Fruit fly (Drosophila melanogaster) whole organism: Measurements from ENCODE around the gene Mer.
A peak's percentile ranks its signal among the peaks of the same experiment; 100 is the strongest.

Experiments
- CG8478 ChIP-seq: fragments of >200 bp; optimal IDR thresholded peaks from 2 replicates; lab custom pipeline; 2018; ENCODE audit warnings: inconsistent platforms
- Dll ChIP-seq: fragments of >200 bp; optimal IDR thresholded peaks from 2 replicates; lab custom pipeline; 2017
- EcR ChIP-seq, 2 experiments: fragments of >200 bp; optimal IDR thresholded peaks; 2 replicates each; lab custom pipeline; 2017; ENCODE audit warnings: missing biosample characterization in 2 of 2, missing genetic modification characterization in 2 of 2, missing genetic modification reagents in 2 of 2
- pan ChIP-seq: fragments of >200 bp; optimal IDR thresholded peaks from 2 replicates; lab custom pipeline; 2017
- psq ChIP-seq: fragments of >200 bp; optimal IDR thresholded peaks from 2 replicates; lab custom pipeline; 2017
- usp ChIP-seq: fragments of >200 bp; optimal IDR thresholded peaks from 2 replicates; lab custom pipeline; 2017; ENCODE audit warnings: missing biosample characterization, missing genetic modification characterization, mixed read lengths

Gene Mer

dm6 chrX:19668405-19668804 is 24.9 kb downstream of the Mer start:
- TF ChIP-seq pan (lab: Kevin White, UChicago) (no peak), Dll (no peak), CG8478 (lab: Kevin White, UChicago) (no peak)

dm6 chrX:19667444-19668104 is 25.7 kb downstream of the Mer start:
- TF ChIP-seq pan (lab: Kevin White, UChicago): no peak
- TF ChIP-seq psq (lab: Kevin White, UChicago): no peak
- no peak for TF ChIP-seq EcR (GFP tag; optimal IDR thresholded peaks at IDR 0.05; lab: Kevin White, UChicago)
- no peak for TF ChIP-seq Dll
- no peak for TF ChIP-seq usp
- TF ChIP-seq CG8478 (lab: Kevin White, UChicago): no peak

dm6 chrX:19666991-19667409 is 26.3 kb downstream of the Mer start, which contains the start of gene Zw:
Gene Zw (plus strand): TSS chrX:19667252.
- TF ChIP-seq CG8478 (lab: Kevin White, UChicago): no peak
- TF ChIP-seq psq (lab: Kevin White, UChicago): no peak
- TF ChIP-seq EcR (GFP tag; optimal IDR thresholded peaks at IDR 0.05; lab: Kevin White, UChicago): no peak
- peak; percentile 14 for TF ChIP-seq Dll

- no peak for TF ChIP-seq CG8478 (lab: Kevin White, UChicago)
- TF ChIP-seq psq (lab: Kevin White, UChicago): no peak
- TF ChIP-seq EcR (GFP tag; optimal IDR thresholded peaks at IDR 0.05; lab: Kevin White, UChicago): no peak
- TF ChIP-seq pan (lab: Kevin White, UChicago): no peak
- TF ChIP-seq Dll: peak; percentile 19
Measured at dm6 chrX:19665684-19666141, 27.6 kb downstream of the Mer start.

dm6 chrX:19663859-19664728 is 29.2 kb downstream of the Mer start, which contains the start of the genes CG14223 and Ssu72:
Gene CG14223 (minus strand): TSS chrX:19663971.
Gene Ssu72 (plus strand): TSS chrX:19664561.
- TF ChIP-seq usp (no peak), pan (lab: Kevin White, UChicago) (no peak), EcR (GFP tag; optimal IDR thresholded peaks at IDR 0.05; lab: Kevin White, UChicago) (no peak), Dll (no peak), CG8478 (lab: Kevin White, UChicago) (no peak), psq (lab: Kevin White, UChicago) (no peak)

dm6 chrX:19663196-19663858 is 30.0 kb downstream of the Mer start:
- TF ChIP-seq Dll (peak; percentile 2), pan (lab: Kevin White, UChicago) (no peak)

- peak; percentile 53 for TF ChIP-seq Dll
- no peak for TF ChIP-seq pan (lab: Kevin White, UChicago)
- TF ChIP-seq EcR (GFP tag; optimal IDR thresholded peaks at IDR 0.05; lab: Kevin White, UChicago): no peak
- TF ChIP-seq CG8478 (lab: Kevin White, UChicago): no peak
- TF ChIP-seq usp: no peak
- no peak for TF ChIP-seq psq (lab: Kevin White, UChicago)
Measured at dm6 chrX:19662583-19663195, 30.6 kb downstream of the Mer start.

- TF ChIP-seq Dll: no peak
- TF ChIP-seq pan (lab: Kevin White, UChicago): no peak
- TF ChIP-seq EcR (GFP tag; optimal IDR thresholded peaks at IDR 0.05; lab: Kevin White, UChicago): no peak
- TF ChIP-seq usp: no peak
- no peak for TF ChIP-seq psq (lab: Kevin White, UChicago)
- TF ChIP-seq CG8478 (lab: Kevin White, UChicago): no peak
Measured at dm6 chrX:19651757-19652419, 41.4 kb downstream of the Mer start, which contains the start of the genes Ranbp21 and Elys. Gene Ranbp21 (minus strand): TSS chrX:19652269. Gene Elys (plus strand): TSS chrX:19652305.

- TF ChIP-seq CG8478 (lab: Kevin White, UChicago) (no peak), Dll (no peak), pan (lab: Kevin White, UChicago) (no peak), usp (no peak), EcR (GFP tag; optimal IDR thresholded peaks at IDR 0.05; lab: Kevin White, UChicago) (no peak), psq (lab: Kevin White, UChicago) (no peak)
Measured at dm6 chrX:19645873-19646541, 47.3 kb downstream of the Mer start, which contains the start of gene Arp10. Gene Arp10 (minus strand): TSS chrX:19646176.

dm6 chrX:19642819-19643504 is 50.3 kb downstream of the Mer start, which contains the start of the genes CG12237 and Sec61gamma:
Gene CG12237 (minus strand): TSS chrX:19642869.
Gene Sec61gamma (plus strand): TSS chrX:19643327.
- TF ChIP-seq usp: no peak
- TF ChIP-seq CG8478 (lab: Kevin White, UChicago): no peak
- TF ChIP-seq psq (lab: Kevin White, UChicago): no peak
- no peak for TF ChIP-seq Dll
- TF ChIP-seq EcR (GFP tag; optimal IDR thresholded peaks at IDR 0.05; lab: Kevin White, UChicago): no peak
- TF ChIP-seq pan (lab: Kevin White, UChicago): no peak
